Fruit fly (Drosophila melanogaster) whole organism, pupa: ENCODE measurements around the gene CG14971.

ENCODE experiments used
- CG10348 ChIP-seq: fragments of 200-800 bp; sonication (Bioruptor generic); IDR thresholded peaks from 2 replicates; pipeline ENCODE4 v1.3.6; 2022; ENCODE audit warnings: missing biosample characterization, missing genetic modification characterization
- CG13204 ChIP-seq: fragments of 200-800 bp; sonication (Bioruptor generic); optimal IDR thresholded peaks from 2 replicates; lab custom pipeline; 2018; ENCODE audit warnings: missing biosample characterization, mild to moderate bottlenecking, missing genetic modification characterization, moderate library complexity
- CG17806 ChIP-seq: fragments of 200-800 bp; sonication (Bioruptor generic); optimal IDR thresholded peaks from 2 replicates; lab custom pipeline; 2018; ENCODE audit warnings: missing biosample characterization, mild to moderate bottlenecking, missing genetic modification characterization, moderate library complexity
- CG32121 ChIP-seq: fragments of 200-800 bp; sonication (Bioruptor generic); IDR thresholded peaks from 2 replicates; pipeline ENCODE4 v1.3.6; 2022; ENCODE audit warnings: missing biosample characterization, missing genetic modification characterization
- CG8159 ChIP-seq: fragments of 200-800 bp; sonication (Bioruptor generic); optimal IDR thresholded peaks from 3 replicates; lab custom pipeline; 2018; ENCODE audit warnings: missing biosample characterization, mild to moderate bottlenecking, missing genetic modification characterization, moderate library complexity
- CG8301 ChIP-seq: fragments of 200-800 bp; sonication (Bioruptor generic); optimal IDR thresholded peaks from 2 replicates; lab custom pipeline; 2018; ENCODE audit warnings: missing biosample characterization, mild to moderate bottlenecking, missing genetic modification characterization
- CG9948 ChIP-seq: fragments of 200-800 bp; sonication (Bioruptor generic); optimal IDR thresholded peaks from 2 replicates; lab custom pipeline; 2018; ENCODE audit warnings: missing biosample characterization, mild to moderate bottlenecking, missing genetic modification characterization, moderate library complexity
- EcR ChIP-seq: fragments of 200-800 bp; sonication (Bioruptor generic); optimal IDR thresholded peaks from 3 replicates; lab custom pipeline; 2019; ENCODE audit warnings: missing biosample characterization, missing genetic modification characterization, mild to moderate bottlenecking, moderate library complexity, missing genetic modification reagents
- Ets98B ChIP-seq: fragments of 200-800 bp; sonication (Bioruptor generic); IDR thresholded peaks from 2 replicates; pipeline ENCODE4 v1.3.6; 2022; ENCODE audit warnings: missing biosample characterization, missing genetic modification characterization
- Pif1B ChIP-seq: fragments of 200-800 bp; sonication (Bioruptor generic); optimal IDR thresholded peaks from 3 replicates; lab custom pipeline; 2016; ENCODE audit warnings: missing biosample characterization, missing genetic modification characterization
- gl ChIP-seq: fragments of 200-800 bp; sonication (Bioruptor generic); optimal IDR thresholded peaks from 2 replicates; lab custom pipeline; 2018; ENCODE audit warnings: missing biosample characterization, mild to moderate bottlenecking, missing genetic modification characterization
- rn ChIP-seq: fragments of 200-800 bp; sonication (Bioruptor generic); IDR thresholded peaks from 2 replicates; pipeline ENCODE4 v1.3.6; 2022; ENCODE audit warnings: missing biosample characterization, missing genetic modification characterization

- TF ChIP-seq Ets98B (GFP tag; lab: Robert Waterston, UW) (no peak), CG32121 (GFP tag; lab: Robert Waterston, UW) (no peak), gl (no peak), CG8159 (tag; lab: Kevin White, UChicago) (no peak), CG8301 (tag; lab: Kevin White, UChicago) (no peak), CG13204 (GFP tag; lab: Kevin White, UChicago) (no peak), CG9948 (tag; lab: Kevin White, UChicago) (no peak), EcR (GFP tag; lab: Kevin White, UChicago) (no peak), CG17806 (tag; lab: Kevin White, UChicago) (no peak), rn (no peak), Pif1B (GFP tag; lab: Kevin White, UChicago) (no peak), CG10348 (GFP tag; lab: Robert Waterston, UW) (no peak)
Observed at dm6 chr3L:3472063-3472528, 987 bp upstream of the CG14971 start, which contains the start of the genes CG32267 and CG42324.
